Worm (Caenorhabditis elegans): ENCODE measurements around the gene arl-1.

Gene arl-1

DNA sequence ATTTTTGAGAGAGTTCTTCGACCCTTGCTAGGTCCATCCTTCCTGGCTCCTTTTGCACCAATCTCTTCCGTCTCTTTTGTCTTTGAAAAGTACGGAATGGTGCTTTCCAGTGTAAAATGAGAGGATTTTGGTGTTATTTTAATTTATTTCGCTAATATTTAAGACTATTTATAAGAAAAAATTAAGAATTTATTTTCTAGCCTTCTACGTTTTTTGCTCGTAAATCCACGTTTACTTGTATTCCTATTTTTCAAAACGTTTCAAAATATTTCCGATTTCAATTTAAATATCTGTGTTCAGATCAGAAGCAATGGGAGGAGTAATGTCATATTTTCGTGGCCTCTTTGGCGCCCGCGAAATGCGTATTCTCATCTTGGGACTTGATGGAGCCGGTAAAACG lies at the start of gene arl-1:
TSS of gene arl-1 (plus strand) at position 301 of the 400 bp plus-strand sequence.
- TF ChIP-seq ets-7 (tag; optimal IDR thresholded peaks at IDR 0.05) (no peak), ceh-13 (GFP tag; optimal IDR thresholded peaks at IDR 0.05) (no peak), hmbx-1 (tag; optimal IDR thresholded peaks at IDR 0.05) (no peak), aly-1 (tag; optimal IDR thresholded peaks at IDR 0.05) (no peak), flt-1 (GFP tag; IDR thresholded peaks at IDR 0.05) (no peak)

DNA sequence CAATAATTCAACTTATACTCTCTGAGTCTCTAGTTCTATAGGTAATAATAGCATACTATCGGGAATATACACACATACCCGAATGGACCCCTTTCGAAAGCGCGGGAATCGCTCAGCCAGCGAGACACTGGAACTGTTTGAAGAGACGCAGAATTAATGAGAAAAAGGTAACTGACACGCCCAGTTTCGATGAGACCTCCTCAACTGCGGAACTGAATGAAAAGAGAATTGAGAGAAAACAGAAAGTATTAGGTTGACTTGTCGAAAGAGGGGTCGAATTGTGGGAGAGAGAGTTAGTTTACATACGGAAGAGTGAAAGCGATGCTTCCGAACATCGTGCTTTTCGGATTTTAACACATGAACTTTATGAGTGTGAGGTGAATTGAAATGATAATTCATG lies 49.8 kb upstream of the arl-1 start:
- TF ChIP-seq pes-1 (GFP tag; IDR thresholded peaks at IDR 0.05) (no peak), hnd-1 (tag; optimal IDR thresholded peaks at IDR 0.05) (no peak), tra-4 (tag; optimal IDR thresholded peaks at IDR 0.05) (no peak), flt-1 (GFP tag; IDR thresholded peaks at IDR 0.05) (no peak), sea-1 (GFP tag; conservative IDR thresholded peaks at IDR 0.05) (no peak)

DNA sequence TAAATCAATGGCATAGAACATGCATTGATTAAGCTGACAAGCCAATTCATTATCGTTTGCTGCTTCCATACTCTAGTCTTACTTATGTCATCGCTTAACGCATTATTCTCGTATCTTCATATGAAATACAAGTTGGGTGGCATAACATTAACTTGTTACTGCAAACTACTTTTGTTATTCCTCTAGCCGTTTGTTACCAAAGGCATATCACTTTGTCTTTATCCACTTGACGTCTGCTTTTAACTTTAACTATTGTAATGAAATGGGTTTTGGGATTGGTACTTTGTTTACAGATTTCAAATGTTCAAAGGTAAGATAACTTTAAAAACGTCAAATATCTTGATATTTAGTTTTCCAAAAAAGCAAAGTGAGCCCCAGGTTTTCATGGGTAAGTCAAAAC lies 45.7 kb upstream of the arl-1 start, which contains the start of gene W01C9.2:
TSS of gene W01C9.2 (plus strand) at position 301 of the 400 bp plus-strand sequence.
- no peak for TF ChIP-seq hmg-4 (GFP tag; optimal IDR thresholded peaks at IDR 0.05)

DNA sequence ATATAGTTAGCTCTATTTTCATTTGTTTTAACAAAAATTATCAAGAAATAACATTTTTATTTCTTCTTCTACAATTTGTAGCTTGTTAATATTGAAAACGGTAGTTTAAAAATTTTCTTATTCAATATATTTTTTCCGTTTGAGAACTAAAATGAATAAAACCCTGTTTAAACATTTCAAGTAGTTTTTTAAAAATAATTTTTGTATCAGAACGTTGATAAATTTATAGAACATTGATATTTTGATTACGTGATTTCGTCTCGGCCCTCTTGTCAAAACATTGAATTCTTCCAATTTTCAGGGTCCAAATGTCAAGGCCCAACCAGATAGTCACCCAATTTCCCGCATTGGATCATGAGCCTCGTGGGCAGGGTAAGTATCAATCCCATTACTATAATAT lies 41.4 kb upstream of the arl-1 start, which contains the start of gene pqn-73:
TSS of gene pqn-73 (plus strand) at position 301 of the 400 bp plus-strand sequence.
- TF ChIP-seq pes-1 (GFP tag; IDR thresholded peaks at IDR 0.05) (no peak), sea-1 (GFP tag; conservative IDR thresholded peaks at IDR 0.05) (no peak), tra-4 (tag; optimal IDR thresholded peaks at IDR 0.05) (no peak), ama-1 (optimal IDR thresholded peaks at IDR 0.05) (no peak), B0310.2 (tag; optimal IDR thresholded peaks at IDR 0.05) (no peak), tbx-11 (GFP tag; IDR thresholded peaks at IDR 0.05) (no peak)

DNA sequence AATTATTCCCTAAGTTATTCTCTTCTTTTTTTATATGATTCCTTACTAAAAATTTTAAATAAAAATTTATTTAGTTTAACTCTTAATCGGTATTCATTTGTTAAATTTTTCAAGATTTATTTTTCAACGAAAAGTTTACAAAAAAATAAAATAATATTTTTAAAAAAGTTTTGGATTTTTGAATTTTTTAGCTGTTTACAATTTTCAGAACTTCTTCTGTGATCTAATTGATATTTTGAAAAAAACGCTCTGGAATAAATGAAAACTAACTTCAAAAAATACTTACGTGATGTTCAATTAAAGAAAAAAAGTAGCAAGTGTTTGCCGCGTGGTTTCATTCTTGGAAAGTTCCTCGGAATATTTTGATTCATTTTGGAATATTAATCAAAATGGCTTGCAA lies 36.5 kb upstream of the arl-1 start, which contains the start of gene decr-1.2:
TSS of gene decr-1.2 (plus strand) at position 301 of the 400 bp plus-strand sequence.
- no peak for TF ChIP-seq scrt-1 (GFP tag; IDR thresholded peaks at IDR 0.05)

DNA sequence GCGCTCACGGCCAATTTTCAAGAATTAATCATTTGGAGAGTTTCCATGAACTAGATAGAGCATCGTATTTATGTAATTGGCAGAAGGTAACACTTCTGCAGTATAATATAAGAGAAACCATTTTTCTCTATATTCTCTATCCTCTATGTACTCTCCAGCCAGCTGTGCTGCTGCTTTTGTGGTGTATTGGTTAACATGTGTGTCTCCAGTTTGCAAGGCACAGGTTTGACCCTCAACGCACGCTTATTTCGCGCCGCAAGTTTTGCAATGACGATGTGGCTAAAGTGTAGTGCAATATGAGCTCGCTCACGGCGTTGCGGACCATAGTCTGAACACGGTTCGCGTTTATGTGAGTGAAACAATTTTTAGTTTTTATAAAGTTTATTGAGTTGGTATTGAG lies 34.8 kb upstream of the arl-1 start:
- TF ChIP-seq F13C5.2 (tag; optimal IDR thresholded peaks at IDR 0.05) (peak; percentile 86), ceh-13 (GFP tag; optimal IDR thresholded peaks at IDR 0.05) (peak; percentile 76), B0310.2 (tag; optimal IDR thresholded peaks at IDR 0.05) (peak; percentile 81), hmbx-1 (tag; optimal IDR thresholded peaks at IDR 0.05) (peak; percentile 77), ama-1 (optimal IDR thresholded peaks at IDR 0.05) (no peak), tbx-11 (GFP tag; IDR thresholded peaks at IDR 0.05) (peak; percentile 91), hnd-1 (tag; optimal IDR thresholded peaks at IDR 0.05) (peak; percentile 74), hmg-4 (GFP tag; optimal IDR thresholded peaks at IDR 0.05) (peak; percentile 93), scrt-1 (GFP tag; IDR thresholded peaks at IDR 0.05) (peak; percentile 92), pes-1 (GFP tag; IDR thresholded peaks at IDR 0.05) (peak; percentile 90), ceh-36 (tag; optimal IDR thresholded peaks at IDR 0.05) (peak; percentile 90), tbx-37 (GFP tag; conservative IDR thresholded peaks at IDR 0.05) (peak; percentile 82), sea-1 (GFP tag; conservative IDR thresholded peaks at IDR 0.05) (peak; percentile 85), aly-1 (tag; optimal IDR thresholded peaks at IDR 0.05) (peak; percentile 84), ets-7 (tag; optimal IDR thresholded peaks at IDR 0.05) (peak; percentile 74), flt-1 (GFP tag; IDR thresholded peaks at IDR 0.05) (peak; percentile 92), tra-4 (tag; optimal IDR thresholded peaks at IDR 0.05) (peak; percentile 70)

DNA sequence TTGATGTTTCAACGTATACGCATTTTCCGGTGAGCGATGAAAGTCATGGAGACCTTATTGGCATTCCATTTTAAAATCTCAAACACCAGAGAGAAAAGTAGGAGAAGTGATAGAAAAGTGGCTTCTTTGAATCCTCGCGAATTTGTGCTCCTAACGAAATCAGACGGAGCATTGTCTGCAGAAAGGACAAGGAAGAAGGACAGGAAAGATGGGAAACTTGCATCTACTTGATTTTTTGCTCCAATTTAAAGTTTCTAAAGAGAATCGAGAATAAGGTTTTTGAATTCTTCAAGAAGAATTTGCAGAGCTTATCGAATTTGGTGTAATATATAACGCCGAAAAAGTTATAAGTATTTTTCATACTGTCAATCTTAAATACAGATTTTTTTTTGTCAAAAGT lies 30.7 kb upstream of the arl-1 start:
- TF ChIP-seq tra-4 (tag; optimal IDR thresholded peaks at IDR 0.05): no peak
- no peak for TF ChIP-seq ets-7 (tag; optimal IDR thresholded peaks at IDR 0.05)
- TF ChIP-seq F13C5.2 (tag; optimal IDR thresholded peaks at IDR 0.05): no peak
- no peak for TF ChIP-seq flt-1 (GFP tag; IDR thresholded peaks at IDR 0.05)
- TF ChIP-seq tbx-11 (GFP tag; IDR thresholded peaks at IDR 0.05): no peak
- TF ChIP-seq ama-1 (optimal IDR thresholded peaks at IDR 0.05): no peak
- TF ChIP-seq B0310.2 (tag; optimal IDR thresholded peaks at IDR 0.05): no peak
- no peak for TF ChIP-seq hmg-4 (GFP tag; optimal IDR thresholded peaks at IDR 0.05)
- no peak for TF ChIP-seq sea-1 (GFP tag; conservative IDR thresholded peaks at IDR 0.05)
- no peak for TF ChIP-seq tbx-37 (GFP tag; conservative IDR thresholded peaks at IDR 0.05)

DNA sequence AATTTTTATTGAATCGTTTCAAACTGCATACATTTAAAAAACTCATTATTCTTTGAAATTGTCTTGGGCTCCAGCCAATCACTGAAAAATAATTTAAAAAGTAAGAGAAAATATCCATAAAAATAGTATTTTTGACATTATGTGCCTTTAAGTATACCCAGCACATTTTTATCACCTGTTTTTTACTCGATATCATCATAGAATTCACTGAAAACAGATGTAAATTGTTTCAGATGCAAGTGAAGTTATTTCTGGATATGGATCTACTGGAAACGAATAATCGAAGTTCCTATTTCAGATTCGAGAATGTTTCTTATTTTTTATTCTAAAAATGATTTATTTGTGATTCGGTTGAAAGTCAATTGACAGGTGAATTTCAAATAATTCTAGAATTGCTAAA lies 27.2 kb upstream of the arl-1 start:
- TF ChIP-seq ceh-36 (tag; optimal IDR thresholded peaks at IDR 0.05) (no peak), ceh-13 (GFP tag; optimal IDR thresholded peaks at IDR 0.05) (no peak), tbx-11 (GFP tag; IDR thresholded peaks at IDR 0.05) (no peak), tra-4 (tag; optimal IDR thresholded peaks at IDR 0.05) (no peak), F13C5.2 (tag; optimal IDR thresholded peaks at IDR 0.05) (no peak), hmg-4 (GFP tag; optimal IDR thresholded peaks at IDR 0.05) (no peak), hmbx-1 (tag; optimal IDR thresholded peaks at IDR 0.05) (no peak), hnd-1 (tag; optimal IDR thresholded peaks at IDR 0.05) (no peak), pes-1 (GFP tag; IDR thresholded peaks at IDR 0.05) (no peak), tbx-37 (GFP tag; conservative IDR thresholded peaks at IDR 0.05) (no peak), sea-1 (GFP tag; conservative IDR thresholded peaks at IDR 0.05) (no peak), B0310.2 (tag; optimal IDR thresholded peaks at IDR 0.05) (no peak), ets-7 (tag; optimal IDR thresholded peaks at IDR 0.05) (no peak), aly-1 (tag; optimal IDR thresholded peaks at IDR 0.05) (no peak), ama-1 (optimal IDR thresholded peaks at IDR 0.05) (no peak), flt-1 (GFP tag; IDR thresholded peaks at IDR 0.05) (no peak), scrt-1 (GFP tag; IDR thresholded peaks at IDR 0.05) (no peak)

DNA sequence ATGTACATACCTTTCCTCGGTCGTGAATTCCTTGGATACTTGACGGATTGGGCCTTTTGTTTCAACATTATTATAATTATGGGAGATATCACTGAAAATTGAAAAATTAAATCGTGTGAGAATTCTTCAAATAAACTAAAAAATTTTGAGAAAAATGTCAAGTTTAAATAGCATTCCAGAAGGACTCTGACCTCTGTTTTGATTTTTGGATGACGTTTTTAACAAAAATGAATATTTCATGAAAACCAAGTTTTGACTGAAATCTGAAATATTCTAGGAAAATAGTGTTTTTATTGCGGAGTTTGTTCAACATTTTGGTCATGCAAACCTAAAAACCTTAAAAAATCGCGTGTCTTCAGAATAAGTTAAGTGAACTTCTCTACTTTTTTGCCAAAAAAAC lies 25.6 kb upstream of the arl-1 start, which contains the start of gene glb-27:
TSS of gene glb-27 (minus strand) at position 101 of the 400 bp plus-strand sequence.
- no peak for TF ChIP-seq hnd-1 (tag; optimal IDR thresholded peaks at IDR 0.05)
- no peak for TF ChIP-seq ets-7 (tag; optimal IDR thresholded peaks at IDR 0.05)
- no peak for TF ChIP-seq sea-1 (GFP tag; conservative IDR thresholded peaks at IDR 0.05)
- TF ChIP-seq tbx-11 (GFP tag; IDR thresholded peaks at IDR 0.05): no peak
- no peak for TF ChIP-seq ama-1 (optimal IDR thresholded peaks at IDR 0.05)
- TF ChIP-seq F13C5.2 (tag; optimal IDR thresholded peaks at IDR 0.05): no peak
- TF ChIP-seq hmbx-1 (tag; optimal IDR thresholded peaks at IDR 0.05): no peak
- TF ChIP-seq pes-1 (GFP tag; IDR thresholded peaks at IDR 0.05): no peak
- TF ChIP-seq tra-4 (tag; optimal IDR thresholded peaks at IDR 0.05): no peak

All from whole organism, early embryonic.